Fruit fly (Drosophila melanogaster): ENCODE results near the gene fau.

dm6 chr3R:10784058-10784499 lies 6.9 kb upstream of the fau start, which contains the start of the genes mRpL37 and Rbp1:
- peak; percentile 52 for TF ChIP-seq CG6792 (GFP tag; optimal IDR thresholded peaks at IDR 0.05)
- TF ChIP-seq CG11762 (GFP tag; optimal IDR thresholded peaks at IDR 0.05; ENCODE audit: insufficient read depth), result peak; percentile 36
- peak; percentile 26 for TF ChIP-seq Blimp-1 (GFP tag; optimal IDR thresholded peaks at IDR 0.05)
- no peak for TF ChIP-seq Hr38 (GFP tag; optimal IDR thresholded peaks at IDR 0.05)
- no peak for TF ChIP-seq CG34406 (GFP tag; optimal IDR thresholded peaks at IDR 0.05)
